Fruit fly (Drosophila melanogaster): ENCODE data around the gene CG9514.

DNA sequence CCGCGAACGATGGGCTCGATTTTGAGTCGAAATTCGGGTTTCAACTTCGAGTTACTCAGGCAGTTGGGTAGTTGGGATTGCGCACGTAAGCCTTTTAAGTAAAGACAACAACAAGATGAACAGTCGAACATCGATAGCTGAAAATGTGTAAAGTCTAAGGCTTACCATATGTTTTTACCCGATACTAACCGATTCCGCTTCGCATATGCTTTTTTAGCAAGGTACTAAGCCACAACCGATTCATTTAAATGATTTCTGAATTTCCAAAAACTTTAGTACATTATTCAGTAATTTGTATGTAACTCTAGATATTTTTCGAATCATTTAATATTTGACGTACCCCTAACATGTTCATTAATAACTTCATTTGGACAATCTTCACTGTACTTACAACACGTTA, 901 bp upstream of the CG9514 start:
- TF ChIP-seq CG8478 (optimal IDR thresholded peaks at IDR 0.05) (no peak), CTCF (optimal IDR thresholded peaks at IDR 0.05) (no peak)

All from S2 (cell line).